Fruit fly (Drosophila melanogaster): ENCODE measurements around the gene CG12213.

Gene CG12213

dm6 chr3R:11948903-11949358, 18.6 kb downstream of the CG12213 start, which contains the start of gene Cad87A (continued):
- TF ChIP-seq CG8290 (GFP tag; optimal IDR thresholded peaks at IDR 0.05) = no peak
- peak in 1 of 2 experiments; percentile 65 for TF ChIP-seq CG8290 (tag; optimal IDR thresholded peaks at IDR 0.05)
- no peak for TF ChIP-seq Fer2 (tag; optimal IDR thresholded peaks at IDR 0.05)
- no peak for TF ChIP-seq lola (GFP tag; optimal IDR thresholded peaks at IDR 0.05)
- no peak for TF ChIP-seq CG12155 (GFP tag; optimal IDR thresholded peaks at IDR 0.05)
- TF ChIP-seq GATAe (GFP tag; conservative IDR thresholded peaks at IDR 0.05) = no peak
- TF ChIP-seq Dad (GFP tag; optimal IDR thresholded peaks at IDR 0.05) = no peak
- TF ChIP-seq prd (optimal IDR thresholded peaks at IDR 0.05) = no peak
- no peak for TF ChIP-seq prd (GFP tag; IDR thresholded peaks at IDR 0.05)
- no peak for TF ChIP-seq Hmr (GFP tag; optimal IDR thresholded peaks at IDR 0.05)
- TF ChIP-seq Dfd (GFP tag; optimal IDR thresholded peaks at IDR 0.05) = no peak
- TF ChIP-seq CG13775 (GFP tag; optimal IDR thresholded peaks at IDR 0.05) = no peak
- peak; percentile 69 for TF ChIP-seq CG10543 (GFP tag; optimal IDR thresholded peaks at IDR 0.05)
- TF ChIP-seq CG9609 (GFP tag; optimal IDR thresholded peaks at IDR 0.05) = no peak
- TF ChIP-seq MBD-R2 (GFP tag; IDR thresholded peaks at IDR 0.05) = no peak
- no peak for TF ChIP-seq CG34422 (GFP tag; IDR thresholded peaks at IDR 0.05)
- TF ChIP-seq CG2116 (GFP tag; optimal IDR thresholded peaks at IDR 0.05) = no peak
- TF ChIP-seq CG9876 (GFP tag; optimal IDR thresholded peaks at IDR 0.05) = no peak
- no peak for TF ChIP-seq bab2 (GFP tag; optimal IDR thresholded peaks at IDR 0.05)
- peak; percentile 62 for TF ChIP-seq CG34376 (GFP tag; optimal IDR thresholded peaks at IDR 0.05)
- no peak for TF ChIP-seq CG17385 (GFP tag; optimal IDR thresholded peaks at IDR 0.05)
- TF ChIP-seq Trl (optimal IDR thresholded peaks at IDR 0.05) = peak; percentile 41 to 62
- TF ChIP-seq Trl (GFP tag; optimal IDR thresholded peaks at IDR 0.05) = peak; percentile 59
- no peak for TF ChIP-seq dmrt11E (tag; optimal IDR thresholded peaks at IDR 0.05)
- peak; percentile 20 for TF ChIP-seq sug (tag; optimal IDR thresholded peaks at IDR 0.05)
- TF ChIP-seq CG42726 (GFP tag; IDR thresholded peaks at IDR 0.05; ENCODE audit: partially characterized antibody) = no peak
- TF ChIP-seq tio (GFP tag; optimal IDR thresholded peaks at IDR 0.05) = no peak
- TF ChIP-seq CG7271 (tag; optimal IDR thresholded peaks at IDR 0.05) = peak; percentile 31
- TF ChIP-seq CG6254 (GFP tag; optimal IDR thresholded peaks at IDR 0.05) = no peak
- no peak for TF ChIP-seq CG43689 (GFP tag; IDR thresholded peaks at IDR 0.05)
- TF ChIP-seq CHES-1-like (GFP tag; optimal IDR thresholded peaks at IDR 0.05) = peak; percentile 54
- no peak for TF ChIP-seq CG1832 (GFP tag; optimal IDR thresholded peaks at IDR 0.05)
- TF ChIP-seq trh (GFP tag; optimal IDR thresholded peaks at IDR 0.05) = no peak
- TF ChIP-seq Rfx (GFP tag; IDR thresholded peaks at IDR 0.05) = no peak
- no peak for TF ChIP-seq gcm2 (GFP tag; optimal IDR thresholded peaks at IDR 0.05)
- no peak for TF ChIP-seq pan (optimal IDR thresholded peaks at IDR 0.05)
- no peak for TF ChIP-seq pan (GFP tag; optimal IDR thresholded peaks at IDR 0.05 in 1 of 2, IDR thresholded peaks at IDR 0.05 in 1 of 2)
- TF ChIP-seq stc (GFP tag; IDR thresholded peaks at IDR 0.05) = no peak
- TF ChIP-seq Mes4 (GFP tag; optimal IDR thresholded peaks at IDR 0.05) = no peak
- TF ChIP-seq Doc3 (GFP tag; IDR thresholded peaks at IDR 0.05; ENCODE audit: partially characterized antibody) = no peak
- TF ChIP-seq unpg (GFP tag; optimal IDR thresholded peaks at IDR 0.05) = peak; percentile 15
- no peak for TF ChIP-seq sisA (GFP tag; IDR thresholded peaks at IDR 0.05)
- TF ChIP-seq esg (GFP tag; conservative IDR thresholded peaks at IDR 0.05) = no peak
- TF ChIP-seq Doc2 (GFP tag; IDR thresholded peaks at IDR 0.05) = no peak
- TF ChIP-seq Jarid2 (GFP tag; optimal IDR thresholded peaks at IDR 0.05) = peak; percentile 96
- TF ChIP-seq CG12744 (GFP tag; optimal IDR thresholded peaks at IDR 0.05) = no peak
- TF ChIP-seq E2f1 (GFP tag; IDR thresholded peaks at IDR 0.05) = no peak
- TF ChIP-seq CG6683 (GFP tag; optimal IDR thresholded peaks at IDR 0.05) = no peak
- peak; percentile 91 for TF ChIP-seq Med (GFP tag)
- TF ChIP-seq zen2 (GFP tag; IDR thresholded peaks at IDR 0.05; ENCODE audit: partially characterized antibody) = no peak
- TF ChIP-seq CG15601 (tag; optimal IDR thresholded peaks at IDR 0.05) = no peak
- TF ChIP-seq CG16779 (GFP tag; IDR thresholded peaks at IDR 0.05) = no peak
- TF ChIP-seq Taf1 (GFP tag; IDR thresholded peaks at IDR 0.05) = no peak
